Fruit fly (Drosophila melanogaster) whole organism, embryonic: ENCODE results near the gene CG13247.
A peak's percentile ranks its signal among the peaks of the same experiment; 100 is the strongest.

ENCODE experiments used
- Atf-2 ChIP-seq: fragments of 200-800 bp; sonication (Bioruptor generic); optimal IDR thresholded peaks from 2 replicates; lab custom pipeline; 2016; ENCODE audit warnings: missing biosample characterization, missing genetic modification characterization
- CG10147 ChIP-seq: fragments of 200-800 bp; sonication (Bioruptor generic); optimal IDR thresholded peaks from 2 replicates; lab custom pipeline; 2019; ENCODE audit warnings: missing biosample characterization, mild to moderate bottlenecking, missing genetic modification characterization, moderate library complexity
- CG10274 ChIP-seq: fragments of 200-800 bp; sonication (Bioruptor generic); optimal IDR thresholded peaks from 3 replicates; lab custom pipeline; 2017; ENCODE audit warnings: missing biosample characterization, mild to moderate bottlenecking, missing genetic modification characterization
- CG10366 ChIP-seq: fragments of 200-800 bp; sonication (Bioruptor generic); IDR thresholded peaks from 2 replicates; pipeline ENCODE4 v1.3.6; 2022; ENCODE audit warnings: missing biosample characterization, missing genetic modification characterization
- CG10543 ChIP-seq: fragments of 200-800 bp; sonication (Bioruptor generic); optimal IDR thresholded peaks from 3 replicates; lab custom pipeline; 2017; ENCODE audit warnings: missing biosample characterization, mild to moderate bottlenecking, missing genetic modification characterization, moderate library complexity
- CG11504 ChIP-seq: fragments of 200-800 bp; sonication (Bioruptor generic); optimal IDR thresholded peaks from 3 replicates; lab custom pipeline; 2019; ENCODE audit warnings: missing biosample characterization, mild to moderate bottlenecking, missing genetic modification characterization, moderate library complexity
- CG11696 ChIP-seq: fragments of 200-800 bp; sonication (Bioruptor generic); IDR thresholded peaks from 2 replicates; pipeline ENCODE4 v1.3.6; 2022; ENCODE audit warnings: missing biosample characterization, missing genetic modification characterization
- CG12391 ChIP-seq: fragments of 200-800 bp; sonication (Bioruptor generic); optimal IDR thresholded peaks from 3 replicates; lab custom pipeline; 2018; ENCODE audit warnings: missing biosample characterization, mild to moderate bottlenecking, missing genetic modification characterization, moderate library complexity
- CG13624 ChIP-seq: fragments of 200-800 bp; sonication (Bioruptor generic); optimal IDR thresholded peaks from 2 replicates; lab custom pipeline; 2016; ENCODE audit warnings: missing biosample characterization, missing genetic modification characterization
- CG15514 ChIP-seq: fragments of 200-800 bp; sonication (Bioruptor generic); optimal IDR thresholded peaks from 3 replicates; lab custom pipeline; 2017; ENCODE audit warnings: missing biosample characterization, missing genetic modification characterization, mild to moderate bottlenecking, moderate library complexity, missing genetic modification reagents
- CG17361 ChIP-seq: fragments of 200-800 bp; sonication (Bioruptor generic); IDR thresholded peaks from 3 replicates; pipeline ENCODE4 v1.3.6; 2022; ENCODE audit warnings: missing biosample characterization, missing genetic modification characterization
- CG2199 ChIP-seq: fragments of 200-800 bp; sonication (Bioruptor generic); IDR thresholded peaks from 3 replicates; pipeline ENCODE4 v1.3.6; 2022; ENCODE audit warnings: missing biosample characterization, missing genetic modification characterization
- CG2712 ChIP-seq: fragments of 200-800 bp; optimal IDR thresholded peaks from 3 replicates; lab custom pipeline; 2019; ENCODE audit warnings: missing biosample characterization, mild to moderate bottlenecking, missing genetic modification characterization, moderate library complexity
- CG2875 ChIP-seq: fragments of 200-800 bp; sonication (Bioruptor generic); optimal IDR thresholded peaks from 2 replicates; lab custom pipeline; 2017; ENCODE audit warnings: missing biosample characterization, mild to moderate bottlenecking, missing genetic modification characterization, missing genetic modification reagents
- CG3407 ChIP-seq: fragments of 200-800 bp; sonication (Bioruptor generic); optimal IDR thresholded peaks from 2 replicates; lab custom pipeline; 2018; ENCODE audit warnings: missing biosample characterization, mild to moderate bottlenecking, missing genetic modification characterization
- CG4328 ChIP-seq: fragments of 200-800 bp; sonication (Bioruptor generic); optimal IDR thresholded peaks from 3 replicates; lab custom pipeline; 2017; ENCODE audit warnings: missing biosample characterization, missing genetic modification reagents, missing genetic modification characterization
- CG4820 ChIP-seq: fragments of 200-800 bp; sonication (Bioruptor generic); optimal IDR thresholded peaks from 3 replicates; lab custom pipeline; 2016; ENCODE audit warnings: missing biosample characterization, missing genetic modification characterization
- CG6683 ChIP-seq: fragments of 200-800 bp; sonication (Bioruptor generic); optimal IDR thresholded peaks from 2 replicates; lab custom pipeline; 2017; ENCODE audit warnings: missing biosample characterization, mild to moderate bottlenecking, missing genetic modification characterization, missing genetic modification reagents
- CG6689 ChIP-seq: fragments of 200-800 bp; sonication (Bioruptor generic); IDR thresholded peaks from 2 replicates; pipeline ENCODE4 v1.3.6; 2022; ENCODE audit warnings: missing biosample characterization, missing genetic modification characterization
- CG7786 ChIP-seq: fragments of 200-800 bp; sonication (Bioruptor generic); optimal IDR thresholded peaks from 2 replicates; lab custom pipeline; 2016; ENCODE audit warnings: missing biosample characterization, missing genetic modification characterization
- CG8281 ChIP-seq: fragments of 200-800 bp; sonication (Bioruptor generic); optimal IDR thresholded peaks from 2 replicates; lab custom pipeline; 2018; ENCODE audit warnings: missing biosample characterization, mild to moderate bottlenecking, missing genetic modification characterization, moderate library complexity
- CG8924 ChIP-seq: fragments of 200-800 bp; optimal IDR thresholded peaks from 3 replicates; lab custom pipeline; 2019; ENCODE audit warnings: missing biosample characterization, mild to moderate bottlenecking, missing genetic modification characterization, moderate library complexity
- Dbx ChIP-seq: fragments of 200-800 bp; sonication (Bioruptor generic); IDR thresholded peaks from 3 replicates; pipeline ENCODE4 v1.3.6; 2022; ENCODE audit warnings: missing biosample characterization, missing genetic modification characterization
- Drgx ChIP-seq: fragments of 200-800 bp; sonication (Bioruptor generic); IDR thresholded peaks from 2 replicates; pipeline ENCODE4 v1.3.6; 2022; ENCODE audit warnings: missing biosample characterization, missing genetic modification characterization
- E2f1 ChIP-seq: fragments of 200-800 bp; sonication (Bioruptor generic); IDR thresholded peaks from 2 replicates; pipeline ENCODE4 v1.3.6; 2022; ENCODE audit warnings: missing biosample characterization, missing genetic modification characterization
- GATAe ChIP-seq: fragments of 200-800 bp; sonication (Bioruptor generic); conservative IDR thresholded peaks from 2 replicates; pipeline ENCODE4 v1.3.6; 2022; ENCODE audit warnings: missing biosample characterization, missing genetic modification characterization
- Hr51 ChIP-seq, 2 experiments: fragments of 200-800 bp; sonication (Bioruptor generic); optimal IDR thresholded peaks; 2 replicates in 1 of 2; 3 replicates in 1 of 2; lab custom pipeline; 2016 to 2018; ENCODE audit warnings: missing biosample characterization in 2 of 2, missing genetic modification characterization in 2 of 2, mild to moderate bottlenecking in 1 of 2, moderate library complexity in 1 of 2
- Lhr ChIP-seq: fragments of 200-800 bp; sonication (Bioruptor generic); optimal IDR thresholded peaks from 3 replicates; lab custom pipeline; 2017; ENCODE audit warnings: mild to moderate bottlenecking, missing biosample characterization, missing genetic modification reagents, missing genetic modification characterization
- Nf-YC ChIP-seq: fragments of 200-800 bp; optimal IDR thresholded peaks from 3 replicates; lab custom pipeline; 2019; ENCODE audit warnings: missing biosample characterization, mild to moderate bottlenecking, missing genetic modification characterization, moderate library complexity
- Pdp1 ChIP-seq, 2 experiments: fragments of 200-800 bp; sonication (Bioruptor generic); optimal IDR thresholded peaks; 3 replicates each; lab custom pipeline; 2016; ENCODE audit warnings: missing biosample characterization in 2 of 2, missing genetic modification characterization in 2 of 2, mild to moderate bottlenecking in 1 of 2, moderate library complexity in 1 of 2
- Ptx1 ChIP-seq: fragments of 200-800 bp; sonication (Bioruptor generic); IDR thresholded peaks from 2 replicates; pipeline ENCODE4 v1.3.6; 2022; ENCODE audit warnings: missing biosample characterization, missing genetic modification characterization
- Sox102F ChIP-seq: fragments of 200-800 bp; sonication (Bioruptor generic); optimal IDR thresholded peaks from 2 replicates; lab custom pipeline; 2018; ENCODE audit warnings: missing biosample characterization, mild to moderate bottlenecking, missing genetic modification characterization, moderate library complexity
- Xbp1 ChIP-seq: fragments of 200-800 bp; sonication (Bioruptor generic); optimal IDR thresholded peaks from 3 replicates; lab custom pipeline; 2016; ENCODE audit warnings: missing biosample characterization, mild to moderate bottlenecking, missing genetic modification characterization
- YL-1 ChIP-seq: fragments of 200-800 bp; sonication (Bioruptor generic); optimal IDR thresholded peaks from 3 replicates; lab custom pipeline; 2017; ENCODE audit warnings: missing biosample characterization, mild to moderate bottlenecking, missing genetic modification characterization
- ab ChIP-seq: fragments of 200-800 bp; sonication (Bioruptor generic); optimal IDR thresholded peaks from 2 replicates; lab custom pipeline; 2016; ENCODE audit warnings: missing biosample characterization, missing genetic modification characterization
- amos ChIP-seq: fragments of 200-800 bp; sonication (Bioruptor generic); IDR thresholded peaks from 2 replicates; pipeline ENCODE4 v1.3.6; 2022; ENCODE audit warnings: missing biosample characterization, missing genetic modification characterization; ENCODE audit not compliant: partially characterized antibody
- bbx ChIP-seq: fragments of 200-800 bp; sonication (Bioruptor generic); IDR thresholded peaks from 2 replicates; pipeline ENCODE4 v1.3.6; 2022; ENCODE audit warnings: missing biosample characterization, missing genetic modification characterization; ENCODE audit not compliant: partially characterized antibody
- dysf ChIP-seq: fragments of 200-800 bp; sonication (Bioruptor generic); IDR thresholded peaks from 3 replicates; pipeline ENCODE4 v1.3.6; 2022; ENCODE audit warnings: missing biosample characterization, missing genetic modification characterization
- gem ChIP-seq: fragments of 200-800 bp; sonication (Bioruptor generic); optimal IDR thresholded peaks from 2 replicates; lab custom pipeline; 2019; ENCODE audit warnings: missing biosample characterization, mild to moderate bottlenecking, missing genetic modification characterization, moderate library complexity
- gro ChIP-seq: fragments of 200-800 bp; sonication (Bioruptor generic); optimal IDR thresholded peaks from 2 replicates; lab custom pipeline; 2016; ENCODE audit warnings: missing biosample characterization, missing genetic modification characterization
- her ChIP-seq: fragments of 200-800 bp; sonication (Bioruptor generic); optimal IDR thresholded peaks from 2 replicates; lab custom pipeline; 2016; ENCODE audit warnings: missing biosample characterization, missing genetic modification characterization
- otp ChIP-seq: fragments of 200-800 bp; sonication (Bioruptor generic); IDR thresholded peaks from 3 replicates; pipeline ENCODE4, ENCODE4 v1.3.6; 2022; ENCODE audit warnings: missing biosample characterization, missing genetic modification characterization
- pfk ChIP-seq: fragments of 200-800 bp; sonication (Bioruptor generic); optimal IDR thresholded peaks from 2 replicates; lab custom pipeline; 2018; ENCODE audit warnings: missing biosample characterization, mild to moderate bottlenecking, missing genetic modification characterization, moderate library complexity
- sug ChIP-seq: fragments of 200-800 bp; optimal IDR thresholded peaks from 2 replicates; lab custom pipeline; 2019; ENCODE audit warnings: missing biosample characterization, mild to moderate bottlenecking, missing genetic modification characterization, moderate library complexity
- tio ChIP-seq: fragments of 200-800 bp; sonication (Bioruptor generic); optimal IDR thresholded peaks from 2 replicates; lab custom pipeline; 2017; ENCODE audit warnings: missing biosample characterization, missing genetic modification characterization, inconsistent platforms
- vfl ChIP-seq: fragments of 200-800 bp; sonication (Bioruptor generic); optimal IDR thresholded peaks from 2 replicates; lab custom pipeline; 2016; ENCODE audit warnings: missing biosample characterization, missing genetic modification characterization
- vvl ChIP-seq: fragments of 200-800 bp; sonication (Bioruptor generic); IDR thresholded peaks from 2 replicates; pipeline ENCODE4 v1.3.6; 2022; ENCODE audit warnings: missing biosample characterization, missing genetic modification characterization
- zf30C ChIP-seq: fragments of 200-800 bp; sonication (Bioruptor generic); optimal IDR thresholded peaks from 3 replicates; lab custom pipeline; 2018; ENCODE audit warnings: missing biosample characterization, mild to moderate bottlenecking, missing genetic modification characterization

The CG13247 gene

DNA sequence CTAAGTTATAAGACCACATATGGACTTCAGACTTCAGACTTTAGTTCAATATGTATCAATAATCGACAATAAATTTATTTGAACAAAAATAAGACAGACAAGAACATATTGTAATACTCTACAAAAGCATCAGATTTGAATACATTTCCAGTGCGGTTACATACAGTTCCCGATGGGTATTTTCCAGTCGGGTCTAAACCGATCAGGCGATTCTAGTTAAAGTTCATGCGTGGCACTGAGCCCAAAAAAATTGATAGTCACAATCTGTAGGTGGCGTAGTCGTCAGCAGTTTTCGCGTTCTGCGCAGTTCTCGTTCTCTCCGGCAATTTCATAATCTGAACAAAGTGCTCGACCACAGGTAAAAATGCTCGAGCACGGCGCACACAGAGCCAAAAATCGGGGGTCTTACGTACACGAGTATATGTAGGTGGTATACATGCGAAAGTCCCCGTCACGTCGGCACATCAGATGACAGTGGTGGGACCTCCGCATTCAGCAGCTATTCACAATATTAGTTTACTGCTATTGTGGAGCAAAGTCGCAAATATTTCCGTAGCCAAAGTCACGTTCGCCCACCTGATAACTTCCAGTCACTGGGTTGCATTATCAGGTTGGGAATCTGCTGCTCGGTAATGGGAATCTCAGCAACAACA is 25.3 kb downstream of the CG13247 start (continued):
- peak; percentile 25; the same call in 1 of the 2 replicates for TF ChIP-seq vvl (GFP tag; lab: Robert Waterston, UW)
- TF ChIP-seq Hr51 (GFP tag; optimal IDR thresholded peaks at IDR 0.05; lab: Kevin White, UChicago): peak; percentile 28 to 62
- peak; percentile 71 for TF ChIP-seq gem (tag; lab: Kevin White, UChicago)
- peak; percentile 40 for TF ChIP-seq Xbp1 (GFP tag; lab: Kevin White, UChicago)
- TF ChIP-seq Ptx1 (GFP tag; lab: Robert Waterston, UW): peak; percentile 49
- no peak for TF ChIP-seq CG3407 (GFP tag; lab: Kevin White, UChicago)
- TF ChIP-seq YL-1 (GFP tag; lab: Kevin White, UChicago): peak; percentile 6
- TF ChIP-seq her: no peak
- TF ChIP-seq otp (GFP tag; lab: Robert Waterston, UW): 0 out of 3 replicates have a peak, but pooled peaks have one; percentile 26
- TF ChIP-seq CG10147 (GFP tag; lab: Kevin White, UChicago): peak; percentile 3
- TF ChIP-seq CG4328 (GFP tag; lab: Kevin White, UChicago): peak; percentile 34
- peak; percentile 33 for TF ChIP-seq Nf-YC (tag; lab: Kevin White, UChicago)
- 0 out of 3 replicates have a peak, but pooled peaks have one; percentile 46 for TF ChIP-seq Dbx (GFP tag; lab: Robert Waterston, UW)
- peak; percentile 58 for TF ChIP-seq pfk (GFP tag; lab: Kevin White, UChicago)
- peak; percentile 22 for TF ChIP-seq Sox102F (GFP tag; lab: Kevin White, UChicago)
- peak; percentile 89; the same call in 2 of the 3 replicates for TF ChIP-seq CG2199 (GFP tag; lab: Robert Waterston, UW)
- peak; percentile 90 for TF ChIP-seq CG10543
- TF ChIP-seq gro: peak; percentile 23
- peak; percentile 45 for TF ChIP-seq CG7786 (GFP tag; lab: Kevin White, UChicago)
- peak; percentile 13 for TF ChIP-seq CG10274 (GFP tag; lab: Kevin White, UChicago)
- peak; percentile 24 for TF ChIP-seq tio
- peak; percentile 19 for TF ChIP-seq CG6683 (GFP tag; lab: Kevin White, UChicago)
- TF ChIP-seq CG2875 (GFP tag; lab: Kevin White, UChicago): no peak
- peak; percentile 39 for TF ChIP-seq ab
- 0 out of 2 replicates have a peak, but pooled peaks have one; percentile 21 for TF ChIP-seq bbx (GFP tag; lab: Robert Waterston, UW)
- TF ChIP-seq Atf-2 (GFP tag; lab: Kevin White, UChicago): peak; percentile 29
- peak; percentile 38 for TF ChIP-seq CG15514 (GFP tag; lab: Kevin White, UChicago)
- TF ChIP-seq CG2712 (tag; lab: Kevin White, UChicago): peak; percentile 33
- TF ChIP-seq Lhr (GFP tag; lab: Kevin White, UChicago): no peak
- TF ChIP-seq CG12391 (tag; lab: Kevin White, UChicago): peak; percentile 38
- TF ChIP-seq CG10366 (GFP tag; lab: Robert Waterston, UW): peak; percentile 31; the same call in 1 of the 2 replicates
- peak; percentile 54; the same call in 1 of the 2 replicates for TF ChIP-seq E2f1 (GFP tag; lab: Robert Waterston, UW)
- 0 out of 2 replicates have a peak, but pooled peaks have one; percentile 15 for TF ChIP-seq amos (GFP tag; lab: Robert Waterston, UW)
- TF ChIP-seq dysf (GFP tag; lab: Robert Waterston, UW): peak; percentile 58; the same call in 2 of the 3 replicates
- TF ChIP-seq CG8924 (tag; lab: Kevin White, UChicago): peak; percentile 52
- TF ChIP-seq CG11696 (GFP tag; lab: Robert Waterston, UW): no peak
- peak; percentile 12 for TF ChIP-seq CG8281 (tag; lab: Kevin White, UChicago)
- TF ChIP-seq CG17361 (GFP tag; lab: Robert Waterston, UW): peak; percentile 51; the same call in 1 of the 3 replicates
- peak; percentile 51 to 75 for TF ChIP-seq Pdp1 (GFP tag; optimal IDR thresholded peaks at IDR 0.05; lab: Kevin White, UChicago)
- TF ChIP-seq zf30C (GFP tag; lab: Kevin White, UChicago): peak; percentile 9
- TF ChIP-seq CG11504: peak; percentile 53
- TF ChIP-seq sug (tag; lab: Kevin White, UChicago): peak; percentile 73
- TF ChIP-seq Drgx: 0 out of 2 replicates have a peak, but pooled peaks have one; percentile 38
- TF ChIP-seq CG6689 (GFP tag; lab: Robert Waterston, UW): 0 out of 2 replicates have a peak, but pooled peaks have one; percentile 34
- TF ChIP-seq CG13624: peak; percentile 85
- peak; percentile 30 for TF ChIP-seq vfl (GFP tag; lab: Kevin White, UChicago)
- TF ChIP-seq GATAe (GFP tag; lab: Robert Waterston, UW): no peak; the same call in 1 of the 2 replicates
- TF ChIP-seq CG4820: peak; percentile 59
